Fruit fly (Drosophila melanogaster): ENCODE results near the gene shop.

Gene shop

dm6 chrX:18869489-18870132 is 21.2 kb upstream of the shop start:
- TF ChIP-seq CG17806 (tag; optimal IDR thresholded peaks at IDR 0.05) (peak; percentile 79), CG15710 (tag; optimal IDR thresholded peaks at IDR 0.05) (peak; percentile 71), gl (tag; optimal IDR thresholded peaks at IDR 0.05) (peak; percentile 54), CG4496 (GFP tag; IDR thresholded peaks at IDR 0.05) (peak; percentile 79; the same call in 2 of the 3 replicates), CG10348 (GFP tag; IDR thresholded peaks at IDR 0.05) (no peak), CG12605 (GFP tag; IDR thresholded peaks at IDR 0.05) (peak; percentile 74), D1 (tag; optimal IDR thresholded peaks at IDR 0.05) (no peak), CG13204 (GFP tag; optimal IDR thresholded peaks at IDR 0.05) (peak; percentile 35), CG8159 (tag; optimal IDR thresholded peaks at IDR 0.05) (peak; percentile 81), Ets98B (GFP tag; IDR thresholded peaks at IDR 0.05) (peak; percentile 74), CG14655 (GFP tag; optimal IDR thresholded peaks at IDR 0.05) (no peak), CG8301 (tag; optimal IDR thresholded peaks at IDR 0.05) (peak; percentile 57), Pif1B (GFP tag; optimal IDR thresholded peaks at IDR 0.05) (peak; percentile 78), CG32121 (GFP tag; IDR thresholded peaks at IDR 0.05) (peak; percentile 76), CG34367 (tag; optimal IDR thresholded peaks at IDR 0.05) (peak; percentile 59), Pif1A (GFP tag; optimal IDR thresholded peaks at IDR 0.05) (no peak), rn (GFP tag; IDR thresholded peaks at IDR 0.05) (peak; percentile 39; the same call in 1 of the 2 replicates), Snoo (tag; optimal IDR thresholded peaks at IDR 0.05) (peak; percentile 65), fd96Ca (GFP tag; IDR thresholded peaks at IDR 0.05) (peak; percentile 75), CG9948 (tag; optimal IDR thresholded peaks at IDR 0.05) (peak; percentile 68), EcR (GFP tag; optimal IDR thresholded peaks at IDR 0.05) (no peak)

DNA sequence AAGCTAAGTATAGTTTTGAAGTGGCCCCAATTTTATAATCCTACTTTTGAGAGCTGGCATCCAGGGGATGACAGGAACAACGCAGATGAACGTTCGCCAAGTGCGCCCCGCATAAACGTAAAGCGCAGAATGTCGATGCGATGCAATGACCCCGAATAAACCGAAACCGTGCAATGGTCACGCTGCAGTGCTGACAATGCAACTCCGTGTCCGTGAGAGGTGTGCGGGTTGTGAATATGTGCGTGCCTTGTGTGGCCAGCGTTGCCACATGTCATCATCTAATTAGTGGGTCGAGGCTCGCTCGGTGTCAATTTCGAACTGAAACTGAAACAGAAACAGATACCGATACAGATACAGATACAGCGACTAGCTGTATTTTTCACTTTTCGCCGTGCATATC is 19.8 kb upstream of the shop start:
- TF ChIP-seq CG8159 (tag; optimal IDR thresholded peaks at IDR 0.05) (no peak), EcR (GFP tag; optimal IDR thresholded peaks at IDR 0.05) (peak; percentile 80)

- no peak for TF ChIP-seq CG32121 (GFP tag; IDR thresholded peaks at IDR 0.05)
- no peak for TF ChIP-seq CG12605 (GFP tag; IDR thresholded peaks at IDR 0.05)
- TF ChIP-seq Ets98B (GFP tag; IDR thresholded peaks at IDR 0.05): no peak
- TF ChIP-seq CG14655 (GFP tag; optimal IDR thresholded peaks at IDR 0.05): no peak
- TF ChIP-seq rn (GFP tag; IDR thresholded peaks at IDR 0.05): no peak
- no peak for TF ChIP-seq CG10348 (GFP tag; IDR thresholded peaks at IDR 0.05)
- TF ChIP-seq CG15710 (tag; optimal IDR thresholded peaks at IDR 0.05): peak; percentile 14
- TF ChIP-seq D1 (tag; optimal IDR thresholded peaks at IDR 0.05): no peak
- no peak for TF ChIP-seq CG9948 (tag; optimal IDR thresholded peaks at IDR 0.05)
- no peak for TF ChIP-seq Pif1B (GFP tag; optimal IDR thresholded peaks at IDR 0.05)
- peak; percentile 19 for TF ChIP-seq CG17806 (tag; optimal IDR thresholded peaks at IDR 0.05)
- peak; percentile 71 for TF ChIP-seq CG13204 (GFP tag; optimal IDR thresholded peaks at IDR 0.05)
- TF ChIP-seq CG8301 (tag; optimal IDR thresholded peaks at IDR 0.05): no peak
- TF ChIP-seq CG4496 (GFP tag; IDR thresholded peaks at IDR 0.05): no peak
- peak; percentile 10 for TF ChIP-seq CG8159 (tag; optimal IDR thresholded peaks at IDR 0.05)
- no peak for TF ChIP-seq fd96Ca (GFP tag; IDR thresholded peaks at IDR 0.05)
- peak; percentile 50 for TF ChIP-seq EcR (GFP tag; optimal IDR thresholded peaks at IDR 0.05)
- peak; percentile 7 for TF ChIP-seq CG34367 (tag; optimal IDR thresholded peaks at IDR 0.05)
- TF ChIP-seq Pif1A (GFP tag; optimal IDR thresholded peaks at IDR 0.05): no peak
- peak; percentile 48 for TF ChIP-seq gl (tag; optimal IDR thresholded peaks at IDR 0.05)
- no peak for TF ChIP-seq Snoo (tag; optimal IDR thresholded peaks at IDR 0.05)
These were observed 18.0 kb upstream of the shop start for dm6 chrX:18866289-18866832.

DNA sequence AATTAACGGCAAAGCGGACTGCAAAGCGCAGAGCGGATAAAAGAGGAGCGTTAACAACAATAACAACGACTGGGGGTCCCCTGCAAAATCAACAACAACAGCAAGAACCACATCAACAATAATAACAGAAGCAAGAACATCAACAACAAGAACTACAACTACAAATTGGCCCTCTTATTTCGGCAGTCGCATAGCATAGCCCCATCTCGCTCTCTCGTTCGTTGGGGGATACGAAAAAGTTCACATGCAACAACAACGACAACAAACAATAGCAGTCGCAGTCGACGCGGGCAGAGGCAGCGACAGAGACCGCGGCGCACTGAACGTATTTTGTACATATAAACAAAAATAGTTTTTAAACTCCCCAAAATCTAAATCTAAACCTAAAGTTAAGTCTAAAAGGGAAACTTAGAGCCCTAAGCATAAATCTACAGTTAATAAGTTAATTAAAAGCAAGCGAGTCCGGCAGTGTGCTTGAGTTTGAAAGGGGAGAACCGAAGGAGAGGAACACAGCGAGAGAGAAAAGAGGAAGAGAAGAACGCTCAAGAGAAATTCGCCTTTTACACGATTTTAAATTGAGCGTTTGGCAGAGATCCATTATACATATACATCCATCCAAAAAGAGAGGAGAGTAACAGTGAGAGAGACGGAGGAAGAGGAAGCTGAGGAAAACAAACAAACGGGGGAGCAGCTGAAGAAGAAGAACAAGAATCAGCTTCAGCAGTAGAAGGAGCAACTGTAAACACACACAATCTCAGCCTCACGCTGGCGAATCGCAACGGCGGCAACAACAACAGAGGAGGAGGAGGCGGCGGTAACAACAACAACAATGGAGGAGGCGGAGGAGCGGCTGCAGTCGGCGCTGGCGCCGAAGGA is 16.4 kb upstream of the shop start:
- TF ChIP-seq CG13204 (GFP tag; optimal IDR thresholded peaks at IDR 0.05): peak; percentile 93
- no peak for TF ChIP-seq CG10348 (GFP tag; IDR thresholded peaks at IDR 0.05)

DNA sequence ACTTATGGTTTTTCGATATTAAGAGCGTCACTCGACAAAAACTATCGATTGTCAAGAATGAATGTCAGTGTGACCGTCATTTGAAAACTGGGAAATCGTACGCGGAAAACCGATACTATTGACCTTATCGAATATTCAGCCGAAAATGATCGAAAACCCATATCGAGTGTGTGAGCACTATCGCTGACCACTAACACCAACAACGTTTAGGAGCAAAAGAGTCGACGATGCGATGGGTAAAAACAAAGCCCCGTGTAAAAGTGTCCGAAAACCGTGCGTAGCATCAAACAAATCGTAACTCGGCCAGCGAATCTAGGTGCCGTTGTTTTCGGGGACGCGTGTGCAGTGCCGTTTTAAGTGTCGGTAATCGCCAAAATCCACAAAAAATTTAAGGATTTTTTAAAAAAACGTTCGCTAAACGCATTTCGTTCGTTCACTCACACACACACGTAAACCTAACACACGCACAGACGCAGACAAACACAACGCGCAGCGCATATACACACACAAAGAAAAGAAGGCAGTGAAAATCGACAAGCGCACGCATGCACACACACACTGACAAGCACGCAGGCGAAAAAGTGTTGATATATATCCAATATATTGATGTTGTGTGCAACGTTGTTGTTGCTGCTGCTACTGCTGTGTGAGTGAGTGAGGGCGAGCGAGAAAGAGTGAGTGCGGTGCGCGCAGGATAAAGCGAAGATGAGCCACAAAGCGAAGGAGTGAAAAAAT is 15.5 kb upstream of the shop start, which contains the start of the genes CG7326 and Dora:
Gene CG7326 (minus strand): TSS at position 29 of the 735 bp plus-strand sequence.
Gene Dora (plus strand): TSS at position 203 of the 735 bp plus-strand sequence.
- TF ChIP-seq CG13204 (GFP tag; optimal IDR thresholded peaks at IDR 0.05) (peak; percentile 20), CG4496 (GFP tag; IDR thresholded peaks at IDR 0.05) (no peak), EcR (GFP tag; optimal IDR thresholded peaks at IDR 0.05) (peak; percentile 46)

DNA sequence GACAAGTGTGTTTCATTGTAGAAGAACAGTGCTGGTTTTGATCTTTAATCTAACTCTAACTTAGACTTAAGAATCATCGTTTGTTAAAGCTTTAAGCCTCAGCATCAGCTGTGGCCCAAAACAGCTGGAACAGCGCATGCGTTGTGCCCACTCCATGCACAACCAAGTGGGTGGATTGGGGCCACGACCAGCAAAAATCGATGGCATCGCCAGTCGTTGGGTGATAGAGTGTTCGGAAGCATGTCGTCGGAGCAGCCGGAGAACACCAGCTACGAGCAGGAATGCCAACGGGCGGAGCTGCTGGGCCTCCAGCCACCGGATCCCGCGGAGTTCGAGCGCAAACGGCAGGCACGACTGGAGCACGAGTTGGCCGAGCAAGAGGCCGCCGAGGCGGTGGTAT is 11.7 kb upstream of the shop start, which contains the start of gene CG32544:
Gene CG32544 (plus strand): TSS at position 211 of the 400 bp plus-strand sequence.
- no peak for TF ChIP-seq Pif1A (GFP tag; optimal IDR thresholded peaks at IDR 0.05)
- no peak for TF ChIP-seq CG8159 (tag; optimal IDR thresholded peaks at IDR 0.05)
- no peak for TF ChIP-seq Ets98B (GFP tag; IDR thresholded peaks at IDR 0.05)
- TF ChIP-seq fd96Ca (GFP tag; IDR thresholded peaks at IDR 0.05): no peak
- no peak for TF ChIP-seq EcR (GFP tag; optimal IDR thresholded peaks at IDR 0.05)
- no peak for TF ChIP-seq CG4496 (GFP tag; IDR thresholded peaks at IDR 0.05)
- no peak for TF ChIP-seq gl (tag; optimal IDR thresholded peaks at IDR 0.05)
- TF ChIP-seq Snoo (tag; optimal IDR thresholded peaks at IDR 0.05): no peak
- no peak for TF ChIP-seq CG9948 (tag; optimal IDR thresholded peaks at IDR 0.05)
- TF ChIP-seq CG32121 (GFP tag; IDR thresholded peaks at IDR 0.05): no peak
- no peak for TF ChIP-seq CG17806 (tag; optimal IDR thresholded peaks at IDR 0.05)
- no peak for TF ChIP-seq CG10348 (GFP tag; IDR thresholded peaks at IDR 0.05)
- no peak for TF ChIP-seq CG34367 (tag; optimal IDR thresholded peaks at IDR 0.05)
- no peak for TF ChIP-seq Pif1B (GFP tag; optimal IDR thresholded peaks at IDR 0.05)
- no peak for TF ChIP-seq CG13204 (GFP tag; optimal IDR thresholded peaks at IDR 0.05)
- no peak for TF ChIP-seq CG8301 (tag; optimal IDR thresholded peaks at IDR 0.05)
- TF ChIP-seq CG14655 (GFP tag; optimal IDR thresholded peaks at IDR 0.05): no peak
- TF ChIP-seq CG15710 (tag; optimal IDR thresholded peaks at IDR 0.05): no peak

Data from whole organism, pupa.